Worm (Caenorhabditis elegans): ENCODE results near the gene F46C3.6.

DNA sequence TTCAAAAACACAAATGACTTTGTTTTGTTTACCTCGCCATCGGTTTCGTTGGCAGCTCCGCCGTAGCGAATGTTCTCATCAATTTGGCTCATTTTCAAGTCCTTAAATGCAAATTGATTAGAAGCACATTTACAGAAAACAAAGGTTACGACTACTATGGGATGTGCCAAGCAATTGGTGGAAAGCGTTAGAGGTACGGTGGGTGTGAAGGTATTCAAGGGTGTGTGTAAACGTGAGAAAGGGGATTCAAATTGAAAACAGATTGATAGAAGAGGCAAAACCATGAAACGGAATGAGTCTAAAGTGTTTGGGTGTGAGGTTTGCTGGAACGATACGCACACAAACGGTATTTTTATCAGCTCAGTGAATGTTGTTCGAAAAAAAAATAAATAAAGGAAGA, 42.5 kb downstream of the F46C3.6 start, which contains the start of gene tni-1:
- TF ChIP-seq dao-5 (tag; optimal IDR thresholded peaks at IDR 0.05) (no peak), him-1 (tag; optimal IDR thresholded peaks at IDR 0.05) (no peak), W03F9.2 (tag; optimal IDR thresholded peaks at IDR 0.05) (no peak)

Data from whole organism, L4/young adult.